Fruit fly (Drosophila melanogaster): ENCODE data around the gene CG14780.

Gene CG14780

dm6 chrX:1467382-1467592 lies 5.0 kb upstream of the CG14780 start, which contains the start of gene CG14778:
Gene CG14778 (plus strand): TSS chrX:1467493.
- no peak for TF ChIP-seq CG10147 (GFP tag; optimal IDR thresholded peaks at IDR 0.05)
- TF ChIP-seq nerfin-1 (tag; optimal IDR thresholded peaks at IDR 0.05), result no peak
- no peak for TF ChIP-seq CG10321 (GFP tag; IDR thresholded peaks at IDR 0.05)
- TF ChIP-seq CG15269 (tag; optimal IDR thresholded peaks at IDR 0.05), result no peak
- TF ChIP-seq CG17802 (tag; optimal IDR thresholded peaks at IDR 0.05), result no peak
- no peak for TF ChIP-seq CG14050 (GFP tag; IDR thresholded peaks at IDR 0.05)
- TF ChIP-seq dmrt99B (tag; optimal IDR thresholded peaks at IDR 0.05), result no peak
- no peak for TF ChIP-seq CG13123 (GFP tag; optimal IDR thresholded peaks at IDR 0.05)
- TF ChIP-seq CG10543 (GFP tag; optimal IDR thresholded peaks at IDR 0.05), result no peak
- no peak for TF ChIP-seq CG8944 (GFP tag; optimal IDR thresholded peaks at IDR 0.05)
- no peak for TF ChIP-seq usp (GFP tag; optimal IDR thresholded peaks at IDR 0.05)
- no peak for TF ChIP-seq chif (GFP tag; optimal IDR thresholded peaks at IDR 0.05)
- TF ChIP-seq CG3407 (GFP tag; optimal IDR thresholded peaks at IDR 0.05), result no peak
- TF ChIP-seq CG18262 (tag; optimal IDR thresholded peaks at IDR 0.05), result no peak
- no peak for TF ChIP-seq Antp (GFP tag; optimal IDR thresholded peaks at IDR 0.05)

dm6 chrX:1469717-1470116 lies 2.6 kb upstream of the CG14780 start, which contains the start of gene CG32808:
Gene CG32808 (minus strand): TSS chrX:1469817.
- TF ChIP-seq CG11247 (GFP tag; IDR thresholded peaks at IDR 0.05) (no peak), CG17359 (tag; optimal IDR thresholded peaks at IDR 0.05) (no peak), H15 (GFP tag; IDR thresholded peaks at IDR 0.05) (no peak), org-1 (GFP tag; optimal IDR thresholded peaks at IDR 0.05) (no peak), CG9437 (GFP tag; optimal IDR thresholded peaks at IDR 0.05) (no peak), luna (GFP tag; optimal IDR thresholded peaks at IDR 0.05) (no peak), grn (GFP tag; optimal IDR thresholded peaks at IDR 0.05) (no peak), CG7357 (GFP tag; IDR thresholded peaks at IDR 0.05) (no peak), CG14710 (tag; optimal IDR thresholded peaks at IDR 0.05) (no peak), ken (GFP tag; IDR thresholded peaks at IDR 0.05) (no peak), ttk (GFP tag; IDR thresholded peaks at IDR 0.05) (no peak), CG7372 (GFP tag; IDR thresholded peaks at IDR 0.05) (no peak)

- TF ChIP-seq sna (GFP tag; IDR thresholded peaks at IDR 0.05; ENCODE audit: partially characterized antibody), result peak; percentile 49; the same call in 1 of the 2 replicates
- no peak for TF ChIP-seq tup (GFP tag; optimal IDR thresholded peaks at IDR 0.05)
- TF ChIP-seq CG12744 (GFP tag; optimal IDR thresholded peaks at IDR 0.05), result peak; percentile 67
- no peak for TF ChIP-seq CG4707 (GFP tag; optimal IDR thresholded peaks at IDR 0.05)
- no peak for TF ChIP-seq CG5180 (GFP tag; optimal IDR thresholded peaks at IDR 0.05)
- TF ChIP-seq CG1832 (GFP tag; optimal IDR thresholded peaks at IDR 0.05), result no peak
- no peak for TF ChIP-seq aop (GFP tag; IDR thresholded peaks at IDR 0.05)
- peak; percentile 65 for TF ChIP-seq CG7786 (GFP tag; optimal IDR thresholded peaks at IDR 0.05)
- TF ChIP-seq tgo (GFP tag; IDR thresholded peaks at IDR 0.05), result peak; percentile 67
- TF ChIP-seq emc (GFP tag; optimal IDR thresholded peaks at IDR 0.05), result no peak
- peak; percentile 69; the same call in 1 of the 2 replicates for TF ChIP-seq H2.0 (GFP tag; IDR thresholded peaks at IDR 0.05)
- no peak for TF ChIP-seq Hr39 (optimal IDR thresholded peaks at IDR 0.05)
- no peak for TF ChIP-seq Dip2 (GFP tag; IDR thresholded peaks at IDR 0.05)
- no peak for TF ChIP-seq zf30C (GFP tag; optimal IDR thresholded peaks at IDR 0.05)
- peak; percentile 50; the same call in 1 of the 2 replicates for TF ChIP-seq Rx (GFP tag; IDR thresholded peaks at IDR 0.05)
- no peak for TF ChIP-seq sima (GFP tag; optimal IDR thresholded peaks at IDR 0.05)
- peak; percentile 64; the same call in 2 of the 3 replicates for TF ChIP-seq Aef1 (GFP tag; IDR thresholded peaks at IDR 0.05)
- peak; percentile 34 for TF ChIP-seq CG3407 (GFP tag; optimal IDR thresholded peaks at IDR 0.05)
- TF ChIP-seq bowl (GFP tag; IDR thresholded peaks at IDR 0.05), result no peak
- peak; percentile 85 for TF ChIP-seq lilli (GFP tag; optimal IDR thresholded peaks at IDR 0.05)
- peak; percentile 72 for TF ChIP-seq vfl (GFP tag; optimal IDR thresholded peaks at IDR 0.05)
- no peak for TF ChIP-seq ash1 (GFP tag; optimal IDR thresholded peaks at IDR 0.05)
- TF ChIP-seq Gsc (GFP tag; IDR thresholded peaks at IDR 0.05), result no peak
- TF ChIP-seq CG10366 (GFP tag; IDR thresholded peaks at IDR 0.05), result peak; percentile 55
- no peak for TF ChIP-seq CG3065 (GFP tag; optimal IDR thresholded peaks at IDR 0.05)
- TF ChIP-seq CG4617 (GFP tag; optimal IDR thresholded peaks at IDR 0.05; ENCODE audit: borderline replicate concordance), result peak; percentile 81
These were observed 1.8 kb upstream of the CG14780 start, which contains the start of gene pck for dm6 chrX:1470562-1470961. Gene pck (plus strand): TSS chrX:1470666.

All from whole organism, embryonic.